Worm (Caenorhabditis elegans) whole organism, young adult: ENCODE data around the gene T10F2.2.
A peak's percentile ranks its signal among the peaks of the same experiment; 100 is the strongest.

Experiments
- B0261.1 ChIP-seq: sonication (generic microtip); optimal IDR thresholded peaks from 2 replicates; lab custom pipeline; 2016; ENCODE audit warnings: mild to moderate bottlenecking, missing genetic modification characterization, moderate library complexity, missing compliant biosample characterization
- C17E4.6 ChIP-seq: fragments of 200-800 bp; sonication (Bioruptor generic); IDR thresholded peaks from 2 replicates; pipeline ENCODE4 v1.3.6; 2022; ENCODE audit warnings: missing genetic modification reagents, missing genetic modification characterization, missing compliant biosample characterization
- F33H1.4 ChIP-seq: fragments of 200-800 bp; sonication (Bioruptor generic); IDR thresholded peaks from 2 replicates; pipeline ENCODE4 v1.3.6; 2022; ENCODE audit warnings: missing genetic modification reagents, missing genetic modification characterization, missing compliant biosample characterization
- F49E8.2 ChIP-seq: sonication (generic microtip); optimal IDR thresholded peaks from 3 replicates; lab custom pipeline; 2017; ENCODE audit warnings: missing genetic modification characterization, mild to moderate bottlenecking, missing compliant biosample characterization, antibody characterized with exemption, moderate library complexity; ENCODE audit not compliant: insufficient read depth
- F57C9.4 ChIP-seq: sonication (generic microtip); optimal IDR thresholded peaks from 2 replicates; lab custom pipeline; 2017; ENCODE audit warnings: mild to moderate bottlenecking, missing genetic modification characterization, missing compliant biosample characterization
- K12H6.12 ChIP-seq: fragments of 200-800 bp; sonication (Bioruptor generic); optimal IDR thresholded peaks from 2 replicates; lab custom pipeline; 2018; ENCODE audit warnings: mild to moderate bottlenecking, missing genetic modification characterization, missing compliant biosample characterization
- aptf-2 ChIP-seq: fragments of 200-800 bp; sonication (Bioruptor generic); conservative IDR thresholded peaks from 2 replicates; pipeline ENCODE4 v1.3.6; 2022; ENCODE audit warnings: missing genetic modification reagents, missing genetic modification characterization, missing compliant biosample characterization
- ceh-100 ChIP-seq: fragments of 200-800 bp; sonication (Bioruptor generic); IDR thresholded peaks from 2 replicates; pipeline ENCODE4 v1.3.6; 2022; ENCODE audit warnings: missing genetic modification reagents, missing genetic modification characterization, missing compliant biosample characterization
- ceh-91 ChIP-seq: fragments of 200-800 bp; sonication (Bioruptor generic); IDR thresholded peaks from 2 replicates; pipeline ENCODE4 v1.3.6; 2022; ENCODE audit warnings: missing genetic modification reagents, missing genetic modification characterization, missing compliant biosample characterization
- die-1 ChIP-seq: sonication (generic microtip); optimal IDR thresholded peaks from 2 replicates; lab custom pipeline; 2016; ENCODE audit warnings: missing genotype, mild to moderate bottlenecking, missing genetic modification characterization, missing compliant biosample characterization
- dox-1 ChIP-seq: fragments of 200-800 bp; sonication (Bioruptor generic); IDR thresholded peaks from 2 replicates; pipeline ENCODE4 v1.3.6; 2022; ENCODE audit warnings: missing genetic modification reagents, missing genetic modification characterization, missing compliant biosample characterization
- dpl-1 ChIP-seq: fragments of 150-350 bp; optimal IDR thresholded peaks from 2 replicates; lab custom pipeline; 2014; ENCODE audit warnings: missing biosample characterization, missing genetic modification reagents, missing genetic modification characterization
- egl-44 ChIP-seq: fragments of 200-800 bp; sonication (Bioruptor generic); IDR thresholded peaks from 2 replicates; pipeline ENCODE4 v1.3.6; 2022; ENCODE audit warnings: missing genetic modification reagents, missing genetic modification characterization, missing compliant biosample characterization
- egrh-3 ChIP-seq: fragments of 200-800 bp; sonication (Bioruptor generic); IDR thresholded peaks from 2 replicates; pipeline ENCODE4 v1.3.6; 2022; ENCODE audit warnings: missing genetic modification reagents, missing genetic modification characterization, missing compliant biosample characterization
- ekl-4 ChIP-seq: fragments of 200-800 bp; sonication (Bioruptor generic); IDR thresholded peaks from 2 replicates; pipeline ENCODE4 v1.3.6; 2022; ENCODE audit warnings: missing genetic modification reagents, missing genetic modification characterization, missing compliant biosample characterization
- fkh-3 ChIP-seq: sonication (generic microtip); optimal IDR thresholded peaks from 2 replicates; lab custom pipeline; 2016; ENCODE audit warnings: mild to moderate bottlenecking, missing genetic modification characterization, missing compliant biosample characterization
- hmg-1.2 ChIP-seq: fragments of 200-800 bp; sonication (Bioruptor generic); IDR thresholded peaks from 2 replicates; pipeline ENCODE4 v1.3.6; 2022; ENCODE audit warnings: missing genetic modification reagents, missing genetic modification characterization, missing compliant biosample characterization
- hmg-20 ChIP-seq: fragments of 200-800 bp; sonication (Bioruptor generic); IDR thresholded peaks from 2 replicates; pipeline ENCODE4 v1.3.6; 2022; ENCODE audit warnings: missing genetic modification reagents, missing genetic modification characterization, missing compliant biosample characterization
- hrde-1 ChIP-seq: sonication (generic microtip); optimal IDR thresholded peaks from 2 replicates; lab custom pipeline; 2016; ENCODE audit warnings: missing genetic modification characterization, mild to moderate bottlenecking, missing compliant biosample characterization, moderate library complexity, missing genotype, missing genetic modification reagents, borderline replicate concordance
- lin-26 ChIP-seq: fragments of 200-800 bp; sonication (Bioruptor generic); IDR thresholded peaks from 2 replicates; pipeline ENCODE4 v1.3.6; 2022; ENCODE audit warnings: missing genetic modification reagents, missing genetic modification characterization, missing compliant biosample characterization
- lin-35 ChIP-seq, 3 experiments: fragments of 150-350 bp in 2 of 3; sonication (generic microtip) in 1 of 3; optimal IDR thresholded peaks; 2 replicates each; lab custom pipeline; 2014 to 2018; ENCODE audit warnings: missing biosample characterization in 3 of 3, missing genetic modification characterization in 3 of 3, missing genetic modification reagents in 3 of 3
- lin-40 ChIP-seq: sonication (generic microtip); optimal IDR thresholded peaks from 2 replicates; lab custom pipeline; 2016; ENCODE audit warnings: missing genetic modification characterization, mild to moderate bottlenecking, missing compliant biosample characterization, missing genotype, missing genetic modification reagents
- lsl-1 ChIP-seq: fragments of 200-800 bp; sonication (Bioruptor generic); optimal IDR thresholded peaks from 2 replicates; lab custom pipeline; 2018; ENCODE audit warnings: mild to moderate bottlenecking, missing genetic modification characterization, moderate library complexity, missing compliant biosample characterization
- madf-10 ChIP-seq: sonication (generic microtip); optimal IDR thresholded peaks from 2 replicates; lab custom pipeline; 2016; ENCODE audit warnings: mild to moderate bottlenecking, missing genetic modification characterization, missing compliant biosample characterization
- madf-3 ChIP-seq: fragments of 200-800 bp; sonication (Bioruptor generic); IDR thresholded peaks from 2 replicates; pipeline ENCODE4 v1.3.6; 2022; ENCODE audit warnings: missing genetic modification reagents, missing genetic modification characterization, missing compliant biosample characterization
- madf-6 ChIP-seq: fragments of 200-800 bp; sonication (Bioruptor generic); IDR thresholded peaks from 2 replicates; pipeline ENCODE4 v1.3.6; 2022; ENCODE audit warnings: missing genetic modification reagents, missing genetic modification characterization, missing compliant biosample characterization
- madf-8 ChIP-seq: fragments of 200-800 bp; sonication (Bioruptor generic); conservative IDR thresholded peaks from 2 replicates; pipeline ENCODE4 v1.3.6; 2022; ENCODE audit warnings: missing genetic modification reagents, missing genetic modification characterization, missing compliant biosample characterization
- mcd-1 ChIP-seq: fragments of 200-800 bp; sonication (Bioruptor generic); IDR thresholded peaks from 2 replicates; pipeline ENCODE4 v1.3.6; 2022; ENCODE audit warnings: missing genetic modification reagents, missing genetic modification characterization, missing compliant biosample characterization
- nhr-120 ChIP-seq: fragments of 200-800 bp; sonication (Bioruptor generic); IDR thresholded peaks from 2 replicates; pipeline ENCODE4 v1.3.6; 2022; ENCODE audit warnings: missing genetic modification characterization, missing compliant biosample characterization
- nhr-179 ChIP-seq: sonication (generic microtip); optimal IDR thresholded peaks from 2 replicates; lab custom pipeline; 2016; ENCODE audit warnings: mild to moderate bottlenecking, missing genetic modification characterization, missing compliant biosample characterization
- nhr-80 ChIP-seq: sonication (generic microtip); optimal IDR thresholded peaks from 2 replicates; lab custom pipeline; 2016; ENCODE audit warnings: missing genetic modification characterization, missing compliant biosample characterization
- rec-8 ChIP-seq, 2 experiments: sonication (generic microtip); optimal IDR thresholded peaks; 2 replicates each; lab custom pipeline; 2016; ENCODE audit warnings: mild to moderate bottlenecking in 2 of 2, missing genetic modification characterization in 2 of 2, missing genetic modification reagents in 2 of 2, missing genotype in 2 of 2, missing biosample characterization in 1 of 2, missing compliant biosample characterization in 1 of 2, moderate library complexity in 1 of 2
- repo-1 ChIP-seq: sonication (generic microtip); optimal IDR thresholded peaks from 2 replicates; lab custom pipeline; 2017; ENCODE audit warnings: mild to moderate bottlenecking, missing genetic modification characterization, missing compliant biosample characterization
- rpc-1 ChIP-seq, 2 experiments: fragments of 150-350 bp in 1 of 2; sonication (generic microtip) in 1 of 2; optimal IDR thresholded peaks; 2 replicates each; lab custom pipeline; 2014 to 2018; ENCODE audit warnings: missing biosample characterization in 1 of 2, missing genetic modification characterization in 1 of 2, missing genetic modification reagents in 1 of 2, missing genotype in 1 of 2
- snpc-3.4 ChIP-seq: sonication (generic microtip); optimal IDR thresholded peaks from 2 replicates; lab custom pipeline; 2017; ENCODE audit warnings: missing genetic modification characterization, mild to moderate bottlenecking, missing compliant biosample characterization, antibody characterized with exemption, moderate library complexity, missing genotype, missing genetic modification reagents
- sptf-2 ChIP-seq: fragments of 200-800 bp; sonication (Bioruptor generic); optimal IDR thresholded peaks from 2 replicates; lab custom pipeline; 2018; ENCODE audit warnings: mild to moderate bottlenecking, missing genetic modification characterization, missing compliant biosample characterization
- tbp1 ChIP-seq: fragments of 200-800 bp; sonication (Bioruptor generic); optimal IDR thresholded peaks from 2 replicates; lab custom pipeline; 2018; ENCODE audit warnings: mild to moderate bottlenecking, missing genetic modification characterization, missing compliant biosample characterization
- tlf-1 ChIP-seq: fragments of 200-800 bp; sonication (Bioruptor generic); optimal IDR thresholded peaks from 2 replicates; lab custom pipeline; 2018; ENCODE audit warnings: mild to moderate bottlenecking, missing genetic modification characterization, missing compliant biosample characterization
- zfh-2 ChIP-seq: fragments of 200-800 bp; sonication (Bioruptor generic); conservative IDR thresholded peaks from 2 replicates; pipeline ENCODE4 v1.3.6; 2022; ENCODE audit warnings: missing genetic modification reagents, missing genetic modification characterization, missing compliant biosample characterization
- ztf-25 ChIP-seq: fragments of 200-800 bp; sonication (Bioruptor generic); IDR thresholded peaks from 2 replicates; pipeline ENCODE4 v1.3.6; 2022; ENCODE audit warnings: missing genetic modification reagents, missing genetic modification characterization, missing compliant biosample characterization
- ztf-28 ChIP-seq: fragments of 200-800 bp; sonication (Bioruptor generic); IDR thresholded peaks from 2 replicates; pipeline ENCODE4 v1.3.6; 2022; ENCODE audit warnings: missing genetic modification reagents, missing genetic modification characterization, missing compliant biosample characterization
- ztf-3 ChIP-seq: fragments of 200-800 bp; sonication (Bioruptor generic); optimal IDR thresholded peaks from 2 replicates; lab custom pipeline; 2018; ENCODE audit warnings: mild to moderate bottlenecking, missing genetic modification characterization, missing compliant biosample characterization
- ztf-6 ChIP-seq: fragments of 200-800 bp; sonication (Bioruptor generic); IDR thresholded peaks from 2 replicates; pipeline ENCODE4 v1.3.6; 2022; ENCODE audit warnings: missing genetic modification reagents, missing genetic modification characterization, missing compliant biosample characterization

Gene T10F2.2

DNA sequence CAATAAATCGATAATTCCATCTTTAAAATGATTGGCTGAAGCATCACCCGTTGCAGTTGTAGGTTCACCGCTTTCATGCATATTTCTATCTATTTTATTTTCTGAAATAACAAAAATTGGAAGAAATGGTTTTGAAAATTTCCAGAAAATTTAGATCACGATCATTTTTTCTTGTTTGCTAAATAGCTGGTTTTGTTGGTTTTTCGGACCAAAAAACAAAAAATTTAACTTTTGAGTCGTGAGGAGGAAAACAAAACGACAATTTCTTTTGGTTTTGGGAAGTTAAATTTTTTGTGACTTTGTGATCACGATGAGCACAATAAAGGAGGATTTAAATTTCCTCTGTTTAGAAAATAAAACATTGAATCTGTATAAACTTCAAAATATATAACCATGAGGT is at the start of gene T10F2.2:
Gene T10F2.2, minus strand, starts transcription at position 101 of the 400 bp plus-strand sequence.
- TF ChIP-seq K12H6.12 (tag; lab: Kevin White, UChicago) (no peak), dpl-1 (no peak), zfh-2 (GFP tag; lab: Robert Waterston, UW) (no peak), lin-26 (no peak), hrde-1 (tag; lab: Kevin White, UChicago) (no peak), dox-1 (no peak)
- TF ChIP-seq, all 124 proteins: peak for 0

DNA sequence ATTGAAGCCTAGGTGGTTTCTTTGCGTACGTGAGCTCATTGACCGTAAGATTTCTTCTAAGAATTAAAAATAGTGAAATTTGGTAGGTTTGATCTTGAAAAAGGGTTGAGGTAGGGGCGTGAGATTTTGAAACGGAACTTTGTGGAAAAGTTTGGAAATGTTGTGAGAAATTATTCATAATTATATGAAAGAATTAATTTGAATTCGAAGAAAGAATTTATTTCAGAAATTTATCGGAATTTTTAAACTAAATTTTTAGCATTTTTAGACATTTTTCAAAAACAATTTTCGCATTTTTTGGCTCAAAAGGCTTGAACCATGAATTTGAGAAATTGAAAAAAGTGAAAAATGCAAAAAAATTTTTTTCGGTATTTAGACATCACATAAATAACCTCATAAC is 49.1 kb upstream of the T10F2.2 start:
- TF ChIP-seq madf-10 (tag; lab: Kevin White, UChicago) (no peak), nhr-179 (tag; lab: Kevin White, UChicago) (no peak), sptf-2 (no peak), snpc-3.4 (tag; lab: Kevin White, UChicago) (no peak), C17E4.6 (GFP tag; lab: Robert Waterston, UW) (no peak), rec-8 (tag; optimal IDR thresholded peaks at IDR 0.05; lab: Kevin White, UChicago) (no peak), egl-44 (GFP tag; lab: Robert Waterston, UW) (no peak), die-1 (tag; lab: Kevin White, UChicago) (no peak), ztf-6 (no peak), ztf-28 (GFP tag; lab: Robert Waterston, UW) (no peak), repo-1 (no peak), hmg-1.2 (GFP tag; lab: Robert Waterston, UW) (no peak), egrh-3 (no peak), madf-6 (GFP tag; lab: Robert Waterston, UW) (no peak), madf-3 (no peak), lin-35 (GFP tag; optimal IDR thresholded peaks at IDR 0.05; lab: Kevin White, UChicago) (no peak), nhr-80 (no peak)

DNA sequence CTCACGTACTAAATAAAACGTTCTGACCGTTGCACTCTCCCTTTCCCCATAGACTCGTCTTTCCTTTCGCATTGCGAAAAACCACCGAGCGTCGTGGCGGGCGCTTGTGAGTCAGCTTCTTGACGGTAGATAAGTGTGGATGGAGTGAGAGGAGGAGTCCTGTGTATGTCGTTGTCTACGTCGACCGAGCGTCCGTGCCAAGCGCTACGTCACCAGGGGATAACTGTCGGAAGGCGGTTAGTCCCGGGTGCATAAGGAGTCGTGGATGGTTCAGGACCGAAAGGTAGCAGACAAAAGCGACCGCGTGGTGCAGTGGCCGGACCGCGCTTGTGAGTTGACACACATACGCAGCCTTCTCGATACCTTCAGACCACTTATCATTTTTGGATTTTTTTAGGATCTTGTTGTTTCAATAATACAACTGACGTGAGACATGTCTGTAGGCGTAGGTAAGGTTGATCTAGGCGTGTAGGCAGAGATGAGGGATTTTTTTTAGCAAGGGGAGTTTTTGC is 46.1 kb upstream of the T10F2.2 start:
- TF ChIP-seq ceh-91 (GFP tag; lab: Robert Waterston, UW) (peak; percentile 62; the same call in 1 of the 2 replicates), tbp1 (peak; percentile 81), lin-26 (peak; percentile 88), lsl-1 (peak; percentile 69), aptf-2 (0 out of 2 replicates have a peak, but pooled peaks have one; percentile 24), rpc-1 (optimal IDR thresholded peaks at IDR 0.05; lab: Kevin White, UChicago) (peak; percentile 70), rpc-1 (tag; optimal IDR thresholded peaks at IDR 0.05; lab: Kevin White, UChicago) (peak; percentile 68), ceh-100 (peak; percentile 62), F49E8.2 (tag; lab: Kevin White, UChicago) (peak; percentile 22), ztf-3 (GFP tag; lab: Kevin White, UChicago) (peak; percentile 35), F33H1.4 (peak; percentile 61), tlf-1 (peak; percentile 52), K12H6.12 (tag; lab: Kevin White, UChicago) (peak; percentile 78), hmg-20 (peak; percentile 20; the same call in 1 of the 2 replicates), egl-44 (GFP tag; lab: Robert Waterston, UW) (peak; percentile 94), madf-8 (peak; percentile 50), ztf-25 (0 out of 2 replicates have a peak, but pooled peaks have one; percentile 47), ekl-4 (GFP tag; lab: Robert Waterston, UW) (peak; percentile 70; the same call in 1 of the 2 replicates), nhr-120 (GFP tag; lab: Robert Waterston, UW) (0 out of 2 replicates have a peak, but pooled peaks have one; percentile 39), fkh-3 (tag; lab: Kevin White, UChicago) (peak; percentile 83), mcd-1 (GFP tag; lab: Robert Waterston, UW) (peak; percentile 79), F57C9.4 (peak; percentile 70), lin-35 (GFP tag; optimal IDR thresholded peaks at IDR 0.05; lab: Kevin White, UChicago) (peak in 1 of 3 experiments; percentile 20), ztf-6 (0 out of 2 replicates have a peak, but pooled peaks have one; percentile 5), B0261.1 (tag; lab: Kevin White, UChicago) (peak; percentile 68), ztf-28 (GFP tag; lab: Robert Waterston, UW) (0 out of 2 replicates have a peak, but pooled peaks have one; percentile 30), lin-40 (tag; lab: Kevin White, UChicago) (peak; percentile 72), C17E4.6 (GFP tag; lab: Robert Waterston, UW) (peak; percentile 68; the same call in 1 of the 2 replicates)
